Worm (Caenorhabditis elegans) whole organism, L2 larva: ENCODE data around the gene ZK1086.3.

Source experiments
- ceh-82 ChIP-seq: fragments of 150-350 bp; optimal IDR thresholded peaks from 2 replicates; lab custom pipeline; 2014; ENCODE audit warnings: missing biosample characterization, missing genetic modification characterization
- dmd-4 ChIP-seq: sonication (generic microtip); optimal IDR thresholded peaks from 2 replicates; lab custom pipeline; 2017; ENCODE audit warnings: missing biosample characterization, missing genetic modification characterization
- egl-27 ChIP-seq: sonication (generic microtip); optimal IDR thresholded peaks from 3 replicates; lab custom pipeline; 2017; ENCODE audit warnings: missing biosample characterization, missing genetic modification reagents, missing genetic modification characterization
- fos-1 ChIP-seq: fragments of 150-350 bp; optimal IDR thresholded peaks from 2 replicates; lab custom pipeline; 2014; ENCODE audit warnings: missing biosample characterization, missing genetic modification characterization
- mdl-1 ChIP-seq, 2 experiments: fragments of 150-350 bp in 1 of 2; sonication (generic microtip) in 1 of 2; optimal IDR thresholded peaks; 2 replicates each; lab custom pipeline; 2017; ENCODE audit warnings: missing biosample characterization in 2 of 2, missing genetic modification characterization in 2 of 2
- nhr-23 ChIP-seq: fragments of 150-350 bp; optimal IDR thresholded peaks from 2 replicates; lab custom pipeline; 2014; ENCODE audit warnings: missing biosample characterization, missing genetic modification reagents, missing genetic modification characterization
- nhr-237 ChIP-seq: fragments of 150-350 bp; optimal IDR thresholded peaks from 2 replicates; lab custom pipeline; 2014; ENCODE audit warnings: missing biosample characterization, missing genetic modification characterization
- nhr-25 ChIP-seq: fragments of 150-350 bp; sonication (generic microtip); optimal IDR thresholded peaks from 3 replicates; lab custom pipeline; 2014; ENCODE audit warnings: missing biosample characterization, missing genetic modification characterization
- nhr-77 ChIP-seq: fragments of 150-350 bp; optimal IDR thresholded peaks from 2 replicates; lab custom pipeline; 2014; ENCODE audit warnings: missing biosample characterization, missing genetic modification characterization
- unc-55 ChIP-seq: fragments of 150-350 bp; sonication (generic microtip); optimal IDR thresholded peaks from 3 replicates; lab custom pipeline; 2014; ENCODE audit warnings: missing biosample characterization, missing genetic modification reagents, missing genetic modification characterization
- zag-1 ChIP-seq: fragments of 150-350 bp; optimal IDR thresholded peaks from 2 replicates; lab custom pipeline; 2014; ENCODE audit warnings: missing biosample characterization, missing genetic modification characterization
- ztf-11 ChIP-seq: sonication (generic microtip); optimal IDR thresholded peaks from 2 replicates; lab custom pipeline; 2017; ENCODE audit warnings: missing biosample characterization, missing genetic modification characterization

DNA sequence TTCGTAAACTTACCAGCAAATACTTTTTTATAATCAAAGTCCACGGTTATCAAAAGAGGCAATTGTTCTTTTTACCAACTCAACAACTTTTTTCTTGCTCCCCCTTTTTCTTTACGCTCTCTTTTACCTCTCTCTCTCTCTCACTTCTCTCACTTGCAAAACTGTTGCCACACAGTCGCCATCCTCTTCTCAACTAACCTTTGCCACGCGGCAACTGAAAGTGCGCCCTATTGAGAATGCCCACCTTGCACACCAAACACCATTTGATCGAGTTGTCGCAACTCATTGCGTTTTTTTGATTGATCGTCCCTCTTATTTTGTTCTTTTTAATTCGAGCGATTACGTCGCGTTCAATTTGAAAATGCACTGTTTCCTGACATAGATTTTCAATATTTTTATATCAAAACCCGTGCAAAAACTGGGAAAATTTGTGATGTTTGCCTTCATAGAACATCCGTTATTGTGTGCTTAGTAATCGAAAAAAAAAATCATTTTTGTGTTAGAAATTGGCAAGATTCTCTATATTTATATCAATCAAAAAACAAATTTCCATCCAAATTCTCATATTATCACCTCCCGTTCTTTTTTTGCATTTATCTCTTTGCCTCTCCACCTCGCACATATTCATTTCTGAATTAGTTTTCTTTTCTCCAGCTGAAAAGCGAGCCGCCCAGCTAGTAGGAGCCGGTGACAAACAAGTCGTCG, 43.8 kb upstream of the ZK1086.3 start, which contains the start of gene nhr-71:
- TF ChIP-seq nhr-25 (tag; lab: Kevin White, UChicago) (no peak), dmd-4 (no peak), nhr-237 (no peak), nhr-23 (tag; lab: Kevin White, UChicago) (no peak), mdl-1 (tag; optimal IDR thresholded peaks at IDR 0.05; lab: Kevin White, UChicago) (no peak), nhr-77 (no peak), ztf-11 (tag; lab: Kevin White, UChicago) (no peak), unc-55 (GFP tag; lab: Kevin White, UChicago) (no peak), fos-1 (tag; lab: Kevin White, UChicago) (no peak), zag-1 (no peak), egl-27 (tag; lab: Kevin White, UChicago) (no peak), ceh-82 (tag; lab: Kevin White, UChicago) (no peak)
